Worm (Caenorhabditis elegans): ENCODE results near the gene C18H7.12.

The C18H7.12 gene

DNA sequence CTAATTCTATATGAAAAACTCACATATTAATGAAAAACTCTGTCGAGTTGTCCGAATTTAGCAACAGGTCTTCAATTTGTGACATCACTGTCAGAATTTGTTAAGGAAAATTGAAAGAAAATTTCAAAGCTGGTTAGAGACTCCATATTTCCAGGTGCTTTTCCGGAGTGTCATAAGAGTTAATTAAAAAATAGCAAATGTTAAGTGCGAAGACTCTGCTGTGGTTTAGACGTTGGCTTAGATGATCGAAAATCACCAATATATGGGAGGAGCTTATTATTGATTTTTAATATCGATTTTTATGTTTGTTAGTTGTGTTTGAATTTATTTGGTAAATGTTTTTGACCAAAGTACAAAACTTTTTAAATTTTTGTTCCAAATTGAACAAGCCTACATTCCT is at the start of gene C18H7.12:
C18H7.12 (minus strand) TSS at position 101 of the 400 bp plus-strand sequence.
- TF ChIP-seq blmp-1 (tag; optimal IDR thresholded peaks at IDR 0.05) = no peak
- no peak for TF ChIP-seq nhr-85 (tag)
- no peak for TF ChIP-seq nhr-28 (tag; optimal IDR thresholded peaks at IDR 0.05)
- no peak for TF ChIP-seq fos-1 (tag; optimal IDR thresholded peaks at IDR 0.05)
- no peak for TF ChIP-seq xbp-1 (tag; optimal IDR thresholded peaks at IDR 0.05)
- no peak for TF ChIP-seq skn-1 (tag; optimal IDR thresholded peaks at IDR 0.05)
- TF ChIP-seq mdl-1 (tag; optimal IDR thresholded peaks at IDR 0.05) = no peak
- no peak for TF ChIP-seq ceh-8 (GFP tag; optimal IDR thresholded peaks at IDR 0.05)
- no peak for TF ChIP-seq rnt-1 (tag; optimal IDR thresholded peaks at IDR 0.05)
- no peak for TF ChIP-seq efl-1 (optimal IDR thresholded peaks at IDR 0.05)
- TF ChIP-seq efl-1 (GFP tag; optimal IDR thresholded peaks at IDR 0.05 in 1 of 2) = no peak
- no peak for TF ChIP-seq sptf-1 (tag; optimal IDR thresholded peaks at IDR 0.05)
- no peak for TF ChIP-seq zag-1 (tag; optimal IDR thresholded peaks at IDR 0.05)

ce11 chrIV:633565-633964 is 45.9 kb upstream of the C18H7.12 start:
- TF ChIP-seq pqm-1 (tag; optimal IDR thresholded peaks at IDR 0.05) (no peak), swsn-7 (tag; optimal IDR thresholded peaks at IDR 0.05) (no peak), C04F5.9 (tag; optimal IDR thresholded peaks at IDR 0.05) (no peak), grh-1 (GFP tag; IDR thresholded peaks at IDR 0.05) (no peak), mdl-1 (tag; optimal IDR thresholded peaks at IDR 0.05) (no peak), unc-86 (tag; optimal IDR thresholded peaks at IDR 0.05) (no peak), irx-1 (tag; optimal IDR thresholded peaks at IDR 0.05) (no peak)

DNA sequence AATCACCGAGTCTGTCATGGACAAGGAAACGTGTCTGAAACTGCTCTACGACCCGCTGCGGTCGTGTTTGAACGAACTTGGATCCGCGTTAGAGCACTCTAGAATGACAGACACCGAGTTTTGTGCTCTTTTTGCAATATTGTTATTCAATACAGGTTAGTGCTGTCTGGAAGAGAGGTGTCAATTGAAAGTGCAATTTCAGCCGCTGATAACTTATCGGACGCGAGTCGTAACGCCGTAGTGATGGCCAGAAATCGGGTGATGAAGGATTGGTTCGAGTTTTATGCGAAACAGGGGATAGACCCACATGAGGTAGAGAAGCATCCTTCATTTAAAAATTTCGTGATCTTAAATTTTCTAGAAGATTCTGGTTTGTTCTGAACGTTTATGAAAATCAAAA is 44.2 kb upstream of the C18H7.12 start:
- TF ChIP-seq nhr-85 (tag) (peak; percentile 29), nhr-84 (tag; optimal IDR thresholded peaks at IDR 0.05) (no peak), mef-2 (tag; optimal IDR thresholded peaks at IDR 0.05) (no peak)

- TF ChIP-seq aly-2 (tag; optimal IDR thresholded peaks at IDR 0.05) (no peak), C34B4.2 (tag; optimal IDR thresholded peaks at IDR 0.05) (no peak), hlh-4 (tag; optimal IDR thresholded peaks at IDR 0.05) (no peak), aha-1 (tag; optimal IDR thresholded peaks at IDR 0.05) (no peak), fos-1 (tag; optimal IDR thresholded peaks at IDR 0.05) (no peak), ceh-82 (tag; optimal IDR thresholded peaks at IDR 0.05) (no peak), lsy-2 (tag; optimal IDR thresholded peaks at IDR 0.05) (no peak), pag-3 (tag; optimal IDR thresholded peaks at IDR 0.05; ENCODE audit: borderline replicate concordance, insufficient read depth) (no peak), zip-4 (GFP tag; optimal IDR thresholded peaks at IDR 0.05) (no peak), mep-1 (tag; optimal IDR thresholded peaks at IDR 0.05) (no peak), nhr-76 (tag; optimal IDR thresholded peaks at IDR 0.05) (no peak)
Observed at ce11 chrIV:630598-630997, 43.0 kb upstream of the C18H7.12 start.

ce11 chrIV:627237-627636 is 39.6 kb upstream of the C18H7.12 start, which contains the start of gene nhr-76:
Gene nhr-76 (plus strand): TSS chrIV:627537.
- TF ChIP-seq lir-3 (tag; optimal IDR thresholded peaks at IDR 0.05; ENCODE audit: poor library complexity) (no peak), ceh-63 (GFP tag; optimal IDR thresholded peaks at IDR 0.05) (no peak), F16B12.6 (tag; optimal IDR thresholded peaks at IDR 0.05) (no peak), fos-1 (tag; optimal IDR thresholded peaks at IDR 0.05) (no peak), mep-1 (tag; optimal IDR thresholded peaks at IDR 0.05) (no peak), tbx-2 (tag; optimal IDR thresholded peaks at IDR 0.05) (no peak)

- no peak for TF ChIP-seq ztf-4 (tag; optimal IDR thresholded peaks at IDR 0.05)
- peak; percentile 3 for TF ChIP-seq lin-14 (GFP tag; optimal IDR thresholded peaks at IDR 0.05)
Observed at ce11 chrIV:625947-626548, 38.4 kb upstream of the C18H7.12 start.
